Fruit fly (Drosophila melanogaster) whole organism: ENCODE results near the gene Ilp1.

ENCODE experiments used
- CG8478 ChIP-seq: fragments of >200 bp; optimal IDR thresholded peaks from 2 replicates; lab custom pipeline; 2018; ENCODE audit warnings: inconsistent platforms
- Dll ChIP-seq: fragments of >200 bp; optimal IDR thresholded peaks from 2 replicates; lab custom pipeline; 2017
- EcR ChIP-seq, 2 experiments: fragments of >200 bp; optimal IDR thresholded peaks; 2 replicates each; lab custom pipeline; 2017; ENCODE audit warnings: missing biosample characterization in 2 of 2, missing genetic modification characterization in 2 of 2, missing genetic modification reagents in 2 of 2
- pan ChIP-seq: fragments of >200 bp; optimal IDR thresholded peaks from 2 replicates; lab custom pipeline; 2017
- psq ChIP-seq: fragments of >200 bp; optimal IDR thresholded peaks from 2 replicates; lab custom pipeline; 2017
- usp ChIP-seq: fragments of >200 bp; optimal IDR thresholded peaks from 2 replicates; lab custom pipeline; 2017; ENCODE audit warnings: missing biosample characterization, missing genetic modification characterization, mixed read lengths

Ilp1 gene

DNA sequence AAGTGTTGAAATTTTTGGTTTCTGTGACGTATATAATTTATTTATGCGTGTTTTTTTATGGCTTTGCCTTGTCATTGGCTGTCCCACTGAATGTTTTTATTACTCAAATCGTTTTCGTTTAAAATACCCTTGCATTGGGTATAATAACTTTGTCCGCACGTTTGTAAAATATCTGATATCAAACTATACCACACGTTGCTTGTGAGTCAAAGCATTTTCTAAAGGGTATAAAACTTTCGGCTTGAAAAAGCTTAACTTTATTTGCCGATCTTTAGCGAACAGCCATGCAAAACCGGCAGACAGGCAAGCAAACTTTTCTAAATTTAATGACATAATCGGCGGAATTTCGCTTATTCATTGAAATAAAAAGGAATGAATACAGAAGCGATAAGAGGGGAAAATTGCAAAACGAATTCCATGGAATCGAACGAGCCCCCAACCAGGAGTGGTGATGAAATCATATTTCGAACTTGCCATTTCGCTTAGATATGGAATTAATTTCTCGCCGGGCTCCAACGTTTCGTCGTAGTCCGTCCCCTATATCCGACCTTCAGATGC lies 49.3 kb downstream of the Ilp1 start:
- no peak for TF ChIP-seq pan (lab: Kevin White, UChicago)
- no peak for TF ChIP-seq CG8478
- TF ChIP-seq Dll (lab: Kevin White, UChicago): no peak
- TF ChIP-seq psq (lab: Kevin White, UChicago): no peak
- no peak for TF ChIP-seq EcR (GFP tag; optimal IDR thresholded peaks at IDR 0.05; lab: Kevin White, UChicago)
- no peak for TF ChIP-seq usp (GFP tag; lab: Kevin White, UChicago)
